Worm (Caenorhabditis elegans) whole organism, late embryonic: ENCODE data around the gene hacl-1.

Experiments
- ama-1 ChIP-seq: fragments of 150-350 bp; optimal IDR thresholded peaks from 2 replicates; lab custom pipeline; 2014
- sox-4 ChIP-seq: sonication (generic microtip); optimal IDR thresholded peaks from 2 replicates; lab custom pipeline; 2017; ENCODE audit warnings: mild to moderate bottlenecking, missing genetic modification characterization, inconsistent platforms, missing compliant biosample characterization
- unc-3 ChIP-seq, 2 experiments: fragments of 200-800 bp in 1 of 2; sonication (Bioruptor generic) in 1 of 2; sonication (generic microtip) in 1 of 2; conservative IDR thresholded peaks in 1 of 2; optimal IDR thresholded peaks in 1 of 2; 2 replicates each; pipeline versions ENCODE4 v1.3.6 to Lab custom; 2016 to 2022; ENCODE audit warnings: missing compliant biosample characterization in 2 of 2, missing genetic modification characterization in 2 of 2, missing genetic modification reagents in 1 of 2

ce11 chrII:11496767-11497166, 4.0 kb upstream of the hacl-1 start, which contains the start of gene emc-5:
- TF ChIP-seq ama-1 (lab: Kevin White, UChicago) (no peak), sox-4 (tag; lab: Kevin White, UChicago) (no peak), unc-3 (GFP tag; conservative IDR thresholded peaks at IDR 0.05; lab: Robert Waterston, UW) (no peak), unc-3 (tag; optimal IDR thresholded peaks at IDR 0.05; lab: Kevin White, UChicago) (no peak)
